Worm (Caenorhabditis elegans) whole organism, young adult: ENCODE results near the gene nmgp-1.

Experiments
- B0261.1 ChIP-seq: sonication (generic microtip); optimal IDR thresholded peaks from 2 replicates; lab custom pipeline; 2016; ENCODE audit warnings: mild to moderate bottlenecking, missing genetic modification characterization, moderate library complexity, missing compliant biosample characterization
- Y53G8AR.9 ChIP-seq: fragments of 200-800 bp; sonication (Bioruptor generic); conservative IDR thresholded peaks from 2 replicates; pipeline ENCODE4 v1.3.6; 2022; ENCODE audit warnings: missing genetic modification reagents, missing genetic modification characterization, missing compliant biosample characterization
- ZK185.1 ChIP-seq: sonication (generic microtip); optimal IDR thresholded peaks from 2 replicates; lab custom pipeline; 2016; ENCODE audit warnings: mild to moderate bottlenecking, missing genetic modification characterization, missing compliant biosample characterization; ENCODE audit not compliant: poor library complexity, severe bottlenecking
- ama-1 ChIP-seq, 3 experiments: fragments of 150-350 bp in 1 of 3; sonication (generic microtip) in 2 of 3; optimal IDR thresholded peaks; 2 replicates each; lab custom pipeline; 2014 to 2018; ENCODE audit warnings: missing biosample characterization in 2 of 3, missing genetic modification characterization in 2 of 3, missing genetic modification reagents in 2 of 3
- hmg-1.2 ChIP-seq: fragments of 200-800 bp; sonication (Bioruptor generic); IDR thresholded peaks from 2 replicates; pipeline ENCODE4 v1.3.6; 2022; ENCODE audit warnings: missing genetic modification reagents, missing genetic modification characterization, missing compliant biosample characterization
- lin-54 ChIP-seq: fragments of 200-800 bp; sonication (Bioruptor generic); optimal IDR thresholded peaks from 2 replicates; lab custom pipeline; 2018; ENCODE audit warnings: mild to moderate bottlenecking, missing genetic modification characterization, missing compliant biosample characterization
- pbrm-1 ChIP-seq: fragments of 200-800 bp; sonication (Bioruptor generic); IDR thresholded peaks from 2 replicates; pipeline ENCODE4 v1.3.6; 2022; ENCODE audit warnings: missing genetic modification reagents, missing genetic modification characterization, missing compliant biosample characterization
- pha-4 ChIP-seq: fragments of 150-350 bp; sonication (generic microtip); optimal IDR thresholded peaks from 2 replicates; lab custom pipeline; 2014; ENCODE audit warnings: missing biosample characterization, missing genetic modification reagents, missing genetic modification characterization
- unc-130 ChIP-seq: sonication (generic microtip); optimal IDR thresholded peaks from 2 replicates; lab custom pipeline; 2016; ENCODE audit warnings: missing genetic modification reagents, missing genetic modification characterization, missing compliant biosample characterization
- xnd-1 ChIP-seq: sonication (generic microtip); optimal IDR thresholded peaks from 2 replicates; lab custom pipeline; 2016; ENCODE audit warnings: missing genotype, missing genetic modification reagents, missing genetic modification characterization, missing compliant biosample characterization

DNA sequence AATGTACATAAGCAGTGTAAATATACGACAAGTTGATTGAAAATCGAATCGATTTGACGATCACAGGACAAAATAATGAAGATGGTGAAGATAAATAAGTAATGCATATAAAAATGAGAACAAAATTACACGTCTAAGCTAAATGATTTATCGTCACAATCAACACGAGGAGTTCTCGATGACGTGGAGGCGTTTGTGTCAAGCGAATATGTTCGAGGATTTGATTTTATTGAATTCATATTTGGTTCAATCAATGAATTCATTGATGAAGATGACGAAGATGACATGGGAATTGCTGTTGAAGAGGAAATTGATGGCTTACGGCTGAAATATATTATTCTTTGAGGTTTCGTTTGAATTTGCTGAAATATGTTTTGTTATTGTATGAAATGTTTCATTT is 31.9 kb downstream of the nmgp-1 start, which contains the start of gene nyn-3:
- TF ChIP-seq pbrm-1 (GFP tag; lab: Robert Waterston, UW) (no peak), unc-130 (GFP tag; lab: Kevin White, UChicago) (no peak), xnd-1 (no peak), ZK185.1 (tag; lab: Kevin White, UChicago) (no peak), B0261.1 (no peak), pha-4 (no peak), lin-54 (GFP tag; lab: Kevin White, UChicago) (no peak), ama-1 (optimal IDR thresholded peaks at IDR 0.05; lab: Kevin White, UChicago) (no peak), ama-1 (GFP tag; optimal IDR thresholded peaks at IDR 0.05; lab: Kevin White, UChicago) (no peak), hmg-1.2 (GFP tag; lab: Robert Waterston, UW) (no peak), Y53G8AR.9 (GFP tag; lab: Robert Waterston, UW) (no peak)
